Worm (Caenorhabditis elegans): Measurements from ENCODE around the gene K02H11.4.

ce11 chrV:1538842-1539241, 7.8 kb upstream of the K02H11.4 start:
- TF ChIP-seq unc-39 (tag; optimal IDR thresholded peaks at IDR 0.05) = no peak
- no peak for TF ChIP-seq nhr-25 (tag; optimal IDR thresholded peaks at IDR 0.05)
- no peak for TF ChIP-seq nhr-12 (tag; optimal IDR thresholded peaks at IDR 0.05)
- TF ChIP-seq ztf-11 (tag; optimal IDR thresholded peaks at IDR 0.05) = no peak
- TF ChIP-seq F13H6.1 (tag; optimal IDR thresholded peaks at IDR 0.05) = no peak
- TF ChIP-seq nhr-11 (tag; optimal IDR thresholded peaks at IDR 0.05) = no peak
- TF ChIP-seq elt-3 (tag; optimal IDR thresholded peaks at IDR 0.05) = no peak
- no peak for TF ChIP-seq lin-11 (tag; optimal IDR thresholded peaks at IDR 0.05)
- TF ChIP-seq unc-62 (GFP tag; optimal IDR thresholded peaks at IDR 0.05) = no peak
- TF ChIP-seq nhr-6 (tag; optimal IDR thresholded peaks at IDR 0.05) = no peak
- no peak for TF ChIP-seq mab-5 (tag; optimal IDR thresholded peaks at IDR 0.05)
- TF ChIP-seq egl-27 (tag; optimal IDR thresholded peaks at IDR 0.05) = no peak

Measured in whole organism, L2 larva.